Fruit fly (Drosophila melanogaster): ENCODE measurements around the gene CaMKI.

CaMKI gene

dm6 chr4:488828-489560, 43.7 kb downstream of the CaMKI start, which contains the start of gene Asator (continued):
- TF ChIP-seq CG7368 (GFP tag; optimal IDR thresholded peaks at IDR 0.05) (peak; percentile 44), Sox15 (GFP tag; optimal IDR thresholded peaks at IDR 0.05) (no peak), Ets96B (tag; optimal IDR thresholded peaks at IDR 0.05) (peak; percentile 53), CG3919 (GFP tag; optimal IDR thresholded peaks at IDR 0.05) (no peak), cyc (GFP tag; optimal IDR thresholded peaks at IDR 0.05) (peak; percentile 70), CG10669 (GFP tag; optimal IDR thresholded peaks at IDR 0.05) (peak; percentile 50), Hr39 (GFP tag; optimal IDR thresholded peaks at IDR 0.05) (peak; percentile 67), CG6276 (GFP tag; optimal IDR thresholded peaks at IDR 0.05) (no peak), pdm3 (GFP tag; optimal IDR thresholded peaks at IDR 0.05) (peak; percentile 63), ss (GFP tag; optimal IDR thresholded peaks at IDR 0.05) (peak; percentile 57 to 85), CG16779 (tag; optimal IDR thresholded peaks at IDR 0.05) (no peak), CG6808 (GFP tag; optimal IDR thresholded peaks at IDR 0.05) (peak; percentile 69), Lpt (GFP tag; optimal IDR thresholded peaks at IDR 0.05) (no peak), CG6163 (GFP tag; IDR thresholded peaks at IDR 0.05) (no peak), CG4318 (GFP tag; optimal IDR thresholded peaks at IDR 0.05) (no peak), dsx (GFP tag; optimal IDR thresholded peaks at IDR 0.05; ENCODE audit: poor library complexity, severe bottlenecking) (peak; percentile 51), CG11762 (GFP tag; optimal IDR thresholded peaks at IDR 0.05; ENCODE audit: insufficient read depth) (no peak), Eip93F (GFP tag; optimal IDR thresholded peaks at IDR 0.05) (no peak), eg (GFP tag; IDR thresholded peaks at IDR 0.05) (no peak), dac (GFP tag; optimal IDR thresholded peaks at IDR 0.05) (no peak), fkh (GFP tag; optimal IDR thresholded peaks at IDR 0.05) (no peak), CG11294 (GFP tag; IDR thresholded peaks at IDR 0.05) (no peak), CG34406 (GFP tag; optimal IDR thresholded peaks at IDR 0.05) (peak; percentile 54), spab (GFP tag; optimal IDR thresholded peaks at IDR 0.05) (no peak), topi (GFP tag; optimal IDR thresholded peaks at IDR 0.05) (peak; percentile 65), Blimp-1 (GFP tag; optimal IDR thresholded peaks at IDR 0.05) (no peak), CG8319 (GFP tag; optimal IDR thresholded peaks at IDR 0.05) (peak; percentile 35), CG9139 (GFP tag; optimal IDR thresholded peaks at IDR 0.05) (peak; percentile 5), lz (GFP tag; optimal IDR thresholded peaks at IDR 0.05) (peak; percentile 65), Sox14 (GFP tag; optimal IDR thresholded peaks at IDR 0.05) (peak; percentile 49), Ets21C (GFP tag; optimal IDR thresholded peaks at IDR 0.05) (peak; percentile 50), Sox102F (GFP tag; optimal IDR thresholded peaks at IDR 0.05) (peak; percentile 70), svp (GFP tag) (peak; percentile 84), CG31627 (GFP tag; optimal IDR thresholded peaks at IDR 0.05) (peak; percentile 67), Eip75B (GFP tag; optimal IDR thresholded peaks at IDR 0.05) (no peak), CG1621 (tag; optimal IDR thresholded peaks at IDR 0.05) (no peak)

- TF ChIP-seq CG10669 (GFP tag; optimal IDR thresholded peaks at IDR 0.05), result no peak
- TF ChIP-seq CG10631 (GFP tag; optimal IDR thresholded peaks at IDR 0.05), result no peak
- TF ChIP-seq eg (GFP tag; IDR thresholded peaks at IDR 0.05), result no peak
- TF ChIP-seq CG6808 (GFP tag; optimal IDR thresholded peaks at IDR 0.05), result no peak
- TF ChIP-seq cyc (GFP tag; optimal IDR thresholded peaks at IDR 0.05), result no peak
- no peak for TF ChIP-seq CG1621 (tag; optimal IDR thresholded peaks at IDR 0.05)
- no peak for TF ChIP-seq CG32006 (GFP tag; optimal IDR thresholded peaks at IDR 0.05)
- no peak for TF ChIP-seq Eip93F (GFP tag; optimal IDR thresholded peaks at IDR 0.05)
- TF ChIP-seq CG11902 (GFP tag; optimal IDR thresholded peaks at IDR 0.05), result no peak
- TF ChIP-seq spab (GFP tag; optimal IDR thresholded peaks at IDR 0.05), result peak; percentile 44
- TF ChIP-seq CG3032 (tag; optimal IDR thresholded peaks at IDR 0.05), result no peak
- TF ChIP-seq Eip78C (GFP tag), result peak; percentile 37
- TF ChIP-seq pdm3 (GFP tag; optimal IDR thresholded peaks at IDR 0.05), result no peak
- no peak for TF ChIP-seq achi (GFP tag; optimal IDR thresholded peaks at IDR 0.05)
- no peak for TF ChIP-seq CG6276 (GFP tag; optimal IDR thresholded peaks at IDR 0.05)
- TF ChIP-seq dsx (GFP tag; optimal IDR thresholded peaks at IDR 0.05; ENCODE audit: poor library complexity, severe bottlenecking), result no peak
- TF ChIP-seq ss (GFP tag; optimal IDR thresholded peaks at IDR 0.05), result peak in 1 of 2 experiments; percentile 4
- no peak for TF ChIP-seq CG3919 (GFP tag; optimal IDR thresholded peaks at IDR 0.05)
- TF ChIP-seq fd59A (GFP tag; optimal IDR thresholded peaks at IDR 0.05), result no peak
- no peak for TF ChIP-seq Ets21C (GFP tag; optimal IDR thresholded peaks at IDR 0.05)
- no peak for TF ChIP-seq CG6854 (GFP tag; optimal IDR thresholded peaks at IDR 0.05)
- TF ChIP-seq Hr38 (GFP tag; optimal IDR thresholded peaks at IDR 0.05), result no peak
- no peak for TF ChIP-seq Smox (GFP tag; optimal IDR thresholded peaks at IDR 0.05)
- TF ChIP-seq lz (GFP tag; optimal IDR thresholded peaks at IDR 0.05), result no peak
- no peak for TF ChIP-seq Gug (GFP tag; IDR thresholded peaks at IDR 0.05)
- no peak for TF ChIP-seq CG8632 (GFP tag; optimal IDR thresholded peaks at IDR 0.05)
- no peak for TF ChIP-seq Lpt (GFP tag; optimal IDR thresholded peaks at IDR 0.05)
- no peak for TF ChIP-seq salr (GFP tag; optimal IDR thresholded peaks at IDR 0.05)
Measured at dm6 chr4:489561-489881, 44.2 kb downstream of the CaMKI start.

Data from whole organism, prepupa.